Fruit fly (Drosophila melanogaster): ENCODE results near the gene CG8611.

Gene CG8611

dm6 chrX:17423310-17423945, 1.5 kb upstream of the CG8611 start, which contains the start of gene ENGase (continued):
- TF ChIP-seq CG12104 (GFP tag; optimal IDR thresholded peaks at IDR 0.05) (no peak), ci (GFP tag; IDR thresholded peaks at IDR 0.05) (no peak), Chrac-16 (GFP tag; optimal IDR thresholded peaks at IDR 0.05) (no peak), CG6683 (GFP tag; optimal IDR thresholded peaks at IDR 0.05) (no peak), Atf-2 (GFP tag; optimal IDR thresholded peaks at IDR 0.05) (no peak), CrebB (tag; optimal IDR thresholded peaks at IDR 0.05) (no peak), otp (GFP tag; IDR thresholded peaks at IDR 0.05) (no peak), CG6254 (GFP tag; optimal IDR thresholded peaks at IDR 0.05) (no peak), CG13624 (GFP tag; optimal IDR thresholded peaks at IDR 0.05) (no peak), hkb (optimal IDR thresholded peaks at IDR 0.05) (no peak), hkb (GFP tag; IDR thresholded peaks at IDR 0.05) (no peak), sens (GFP tag) (peak; percentile 76), CG17829 (tag; optimal IDR thresholded peaks at IDR 0.05) (no peak), MTF-1 (GFP tag; optimal IDR thresholded peaks at IDR 0.05; ENCODE audit: borderline replicate concordance) (no peak), Opbp (GFP tag; IDR thresholded peaks at IDR 0.05; ENCODE audit: partially characterized antibody) (no peak), CG7372 (GFP tag; IDR thresholded peaks at IDR 0.05) (no peak), CG4424 (GFP tag; optimal IDR thresholded peaks at IDR 0.05) (no peak), tap (tag; optimal IDR thresholded peaks at IDR 0.05) (no peak), Sox100B (GFP tag; optimal IDR thresholded peaks at IDR 0.05) (no peak), Xrp1 (GFP tag; IDR thresholded peaks at IDR 0.05) (no peak), Mad (GFP tag; optimal IDR thresholded peaks at IDR 0.05) (no peak), CG9817 (tag; optimal IDR thresholded peaks at IDR 0.05) (no peak), CG3995 (GFP tag; optimal IDR thresholded peaks at IDR 0.05) (no peak), CG9727 (GFP tag; optimal IDR thresholded peaks at IDR 0.05) (no peak), corto (GFP tag; optimal IDR thresholded peaks at IDR 0.05) (no peak), Trl (optimal IDR thresholded peaks at IDR 0.05) (no peak), Trl (GFP tag; optimal IDR thresholded peaks at IDR 0.05) (no peak), bab2 (GFP tag; optimal IDR thresholded peaks at IDR 0.05) (no peak), Abd-B (GFP tag; optimal IDR thresholded peaks at IDR 0.05) (no peak), D (optimal IDR thresholded peaks at IDR 0.05) (no peak), D (GFP tag; optimal IDR thresholded peaks at IDR 0.05) (no peak), CG10979 (tag; optimal IDR thresholded peaks at IDR 0.05) (no peak), danr (GFP tag; IDR thresholded peaks at IDR 0.05) (no peak), sim (GFP tag; IDR thresholded peaks at IDR 0.05) (no peak), ATbp (GFP tag; optimal IDR thresholded peaks at IDR 0.05) (no peak), Lim3 (GFP tag; IDR thresholded peaks at IDR 0.05) (no peak), Ets97D (GFP tag; optimal IDR thresholded peaks at IDR 0.05) (peak; percentile 16), CG10959 (GFP tag; IDR thresholded peaks at IDR 0.05) (no peak), ro (GFP tag; IDR thresholded peaks at IDR 0.05) (no peak), eyg (GFP tag; optimal IDR thresholded peaks at IDR 0.05) (no peak), yki (optimal IDR thresholded peaks at IDR 0.05) (no peak), CG1602 (GFP tag; optimal IDR thresholded peaks at IDR 0.05) (no peak), tll (GFP tag; optimal IDR thresholded peaks at IDR 0.05) (no peak), CG34224 (GFP tag; IDR thresholded peaks at IDR 0.05; ENCODE audit: partially characterized antibody) (0 out of 3 replicates have a peak, but pooled peaks have one; percentile 11), twi (tag; optimal IDR thresholded peaks at IDR 0.05) (peak; percentile 7), Oaz (GFP tag; IDR thresholded peaks at IDR 0.05) (no peak), hth (optimal IDR thresholded peaks at IDR 0.05) (no peak), peb (GFP tag; IDR thresholded peaks at IDR 0.05) (no peak), bowl (GFP tag; IDR thresholded peaks at IDR 0.05) (no peak), CG2129 (GFP tag; IDR thresholded peaks at IDR 0.05; ENCODE audit: partially characterized antibody) (no peak), Lhr (GFP tag; optimal IDR thresholded peaks at IDR 0.05) (no peak), CG2678 (tag; optimal IDR thresholded peaks at IDR 0.05) (no peak), CG8944 (GFP tag; optimal IDR thresholded peaks at IDR 0.05) (no peak)
